Fruit fly (Drosophila melanogaster): ENCODE results near the gene Polr3I.

- TF ChIP-seq CG8478 (optimal IDR thresholded peaks at IDR 0.05) (no peak), CTCF (optimal IDR thresholded peaks at IDR 0.05) (no peak)
These were observed 18.1 kb downstream of the Polr3I start for dm6 chrX:16902435-16902834.
